Fruit fly (Drosophila melanogaster) whole organism: ENCODE data around the gene Idh3a.

Experiments
- CG8478 ChIP-seq: fragments of >200 bp; optimal IDR thresholded peaks from 2 replicates; lab custom pipeline; 2018; ENCODE audit warnings: inconsistent platforms
- Dll ChIP-seq: fragments of >200 bp; optimal IDR thresholded peaks from 2 replicates; lab custom pipeline; 2017
- EcR ChIP-seq, 2 experiments: fragments of >200 bp; optimal IDR thresholded peaks; 2 replicates each; lab custom pipeline; 2017; ENCODE audit warnings: missing biosample characterization in 2 of 2, missing genetic modification characterization in 2 of 2, missing genetic modification reagents in 2 of 2
- pan ChIP-seq: fragments of >200 bp; optimal IDR thresholded peaks from 2 replicates; lab custom pipeline; 2017
- psq ChIP-seq: fragments of >200 bp; optimal IDR thresholded peaks from 2 replicates; lab custom pipeline; 2017
- usp ChIP-seq: fragments of >200 bp; optimal IDR thresholded peaks from 2 replicates; lab custom pipeline; 2017; ENCODE audit warnings: missing biosample characterization, missing genetic modification characterization, mixed read lengths

Idh3a gene

dm6 chrX:19494285-19494684, 27.3 kb downstream of the Idh3a start, which contains the start of gene CG12204:
CG12204 (minus strand) TSS chrX:19494401.
- TF ChIP-seq psq (lab: Kevin White, UChicago) (no peak), EcR (GFP tag; optimal IDR thresholded peaks at IDR 0.05; lab: Kevin White, UChicago) (no peak), usp (GFP tag; lab: Kevin White, UChicago) (no peak), pan (no peak), Dll (lab: Kevin White, UChicago) (no peak)

- TF ChIP-seq EcR (GFP tag; optimal IDR thresholded peaks at IDR 0.05; lab: Kevin White, UChicago) = no peak
- no peak for TF ChIP-seq psq (lab: Kevin White, UChicago)
- no peak for TF ChIP-seq pan
- TF ChIP-seq Dll (lab: Kevin White, UChicago) = no peak
- TF ChIP-seq CG8478 = no peak
- no peak for TF ChIP-seq usp (GFP tag; lab: Kevin White, UChicago)
Measured at dm6 chrX:19491984-19492584, 29.5 kb downstream of the Idh3a start, which contains the start of the genes pcm and ND-18. pcm (minus strand) TSS chrX:19492011. ND-18 (plus strand) TSS chrX:19492421.

dm6 chrX:19485057-19485456, 36.6 kb downstream of the Idh3a start:
- TF ChIP-seq Dll (lab: Kevin White, UChicago) (no peak), EcR (GFP tag; optimal IDR thresholded peaks at IDR 0.05; lab: Kevin White, UChicago) (no peak), CG8478 (no peak), pan (no peak)

- TF ChIP-seq Dll (lab: Kevin White, UChicago) (no peak), EcR (GFP tag; optimal IDR thresholded peaks at IDR 0.05; lab: Kevin White, UChicago) (no peak), psq (lab: Kevin White, UChicago) (no peak), usp (GFP tag; lab: Kevin White, UChicago) (no peak), CG8478 (no peak), pan (no peak)
Measured at dm6 chrX:19480544-19481127, 41.0 kb downstream of the Idh3a start.

dm6 chrX:19479869-19480326, 41.7 kb downstream of the Idh3a start, which contains the start of the genes Naa15-16 and mRpS14:
Naa15-16 (plus strand) TSS chrX:19479984.
mRpS14 (minus strand) TSS chrX:19480238.
- TF ChIP-seq usp (GFP tag; lab: Kevin White, UChicago) = no peak
- no peak for TF ChIP-seq CG8478
- no peak for TF ChIP-seq psq (lab: Kevin White, UChicago)
- TF ChIP-seq EcR (GFP tag; optimal IDR thresholded peaks at IDR 0.05; lab: Kevin White, UChicago) = no peak
- no peak for TF ChIP-seq Dll (lab: Kevin White, UChicago)
- TF ChIP-seq pan = no peak

- no peak for TF ChIP-seq Dll (lab: Kevin White, UChicago)
- TF ChIP-seq EcR (GFP tag; optimal IDR thresholded peaks at IDR 0.05; lab: Kevin White, UChicago) = no peak
- no peak for TF ChIP-seq usp (GFP tag; lab: Kevin White, UChicago)
- no peak for TF ChIP-seq pan
- no peak for TF ChIP-seq psq (lab: Kevin White, UChicago)
- TF ChIP-seq CG8478 = no peak
Measured at dm6 chrX:19479134-19479533, 42.5 kb downstream of the Idh3a start, which contains the start of gene CG32533. CG32533 (minus strand) TSS chrX:19479411.

dm6 chrX:19474763-19475162, 46.8 kb downstream of the Idh3a start, which contains the start of gene narya:
narya (plus strand) TSS chrX:19475063.
- TF ChIP-seq usp (GFP tag; lab: Kevin White, UChicago) (no peak), Dll (lab: Kevin White, UChicago) (no peak), CG8478 (no peak), pan (no peak)
